Worm (Caenorhabditis elegans): ENCODE results near the gene C34H4.1.

The C34H4.1 gene

DNA sequence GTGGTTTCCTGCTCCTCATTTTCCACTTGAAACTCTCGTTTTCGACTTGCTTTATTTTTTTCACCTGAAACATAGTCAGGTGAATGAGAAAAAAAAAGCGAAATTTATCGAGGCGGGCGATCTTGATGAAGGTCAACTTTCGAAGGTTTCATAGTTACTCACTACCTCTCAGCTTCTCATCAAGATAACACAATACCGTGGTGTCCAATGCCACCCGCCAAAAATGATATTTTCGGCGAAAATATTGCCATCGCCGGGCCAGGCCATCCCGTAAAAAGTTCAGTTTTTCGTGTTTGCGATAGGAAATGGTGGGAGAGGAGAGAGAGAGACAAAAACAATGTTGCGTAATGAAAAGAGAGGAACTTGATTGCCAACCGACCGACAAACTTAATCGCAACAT lies 8.2 kb upstream of the C34H4.1 start:
- TF ChIP-seq lim-7 (GFP tag; IDR thresholded peaks at IDR 0.05): no peak

DNA sequence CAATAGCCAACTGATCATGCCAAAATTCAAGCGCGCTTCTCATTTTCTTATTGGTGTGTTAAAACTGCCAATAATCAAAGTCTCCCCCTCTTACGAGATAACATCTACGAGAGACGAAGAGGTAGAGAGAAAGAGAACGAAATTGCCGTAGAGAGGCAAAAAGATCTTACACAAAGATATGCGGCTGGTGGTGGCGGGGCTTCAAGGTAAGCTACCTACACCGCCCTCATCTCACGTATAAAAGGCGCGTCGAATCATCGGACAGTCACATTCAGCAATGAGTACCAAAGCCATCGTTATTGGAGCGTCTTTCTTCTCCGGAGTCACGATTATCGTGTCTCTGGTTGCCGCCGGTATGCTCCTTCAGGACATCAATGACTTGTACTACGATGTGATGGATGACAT lies 6.9 kb upstream of the C34H4.1 start, which contains the start of gene col-107:
Gene col-107, plus strand, starts transcription at position 265 of the 405 bp plus-strand sequence.
- TF ChIP-seq nhr-10 (tag; optimal IDR thresholded peaks at IDR 0.05) (no peak), F26F4.8 (GFP tag; conservative IDR thresholded peaks at IDR 0.05) (0 out of 2 replicates have a peak, but pooled peaks have one; percentile 9), arid-1 (GFP tag; conservative IDR thresholded peaks at IDR 0.05) (0 out of 2 replicates have a peak, but pooled peaks have one; percentile 11), skn-1 (tag; optimal IDR thresholded peaks at IDR 0.05) (no peak), php-3 (GFP tag; IDR thresholded peaks at IDR 0.05) (no peak), ama-1 (optimal IDR thresholded peaks at IDR 0.05) (peak; percentile 85), aha-1 (tag) (peak; percentile 70), mes-2 (tag; optimal IDR thresholded peaks at IDR 0.05; ENCODE audit: poor library complexity, severe bottlenecking) (peak; percentile 16), nhr-25 (tag; optimal IDR thresholded peaks at IDR 0.05; ENCODE audit: borderline replicate concordance, insufficient read depth) (peak; percentile 1), fkh-10 (GFP tag; optimal IDR thresholded peaks at IDR 0.05) (no peak), hmg-1.1 (GFP tag; IDR thresholded peaks at IDR 0.05) (no peak), ceh-62 (tag; optimal IDR thresholded peaks at IDR 0.05) (no peak), nhr-237 (tag; optimal IDR thresholded peaks at IDR 0.05) (no peak), aly-2 (tag; optimal IDR thresholded peaks at IDR 0.05) (no peak)

ce11 chrIV:1549095-1550093 lies 6.0 kb upstream of the C34H4.1 start:
- TF ChIP-seq nhr-111 (GFP tag; optimal IDR thresholded peaks at IDR 0.05): peak; percentile 9
- TF ChIP-seq ctbp-1 (GFP tag; IDR thresholded peaks at IDR 0.05): no peak
- TF ChIP-seq aha-1 (tag): peak; percentile 84
- no peak for TF ChIP-seq duxl-1 (tag; optimal IDR thresholded peaks at IDR 0.05; ENCODE audit: poor library complexity)
- TF ChIP-seq F26F4.8 (GFP tag; conservative IDR thresholded peaks at IDR 0.05): no peak
- TF ChIP-seq mxl-3 (GFP tag; optimal IDR thresholded peaks at IDR 0.05): peak; percentile 9
- TF ChIP-seq rbr-2 (tag; optimal IDR thresholded peaks at IDR 0.05): peak; percentile 41
- peak; percentile 83; the same call in 1 of the 2 replicates for TF ChIP-seq pha-4 (GFP tag; IDR thresholded peaks at IDR 0.05)
- TF ChIP-seq pha-4 (tag; optimal IDR thresholded peaks at IDR 0.05): no peak
- peak; percentile 5 for TF ChIP-seq mes-2 (tag; optimal IDR thresholded peaks at IDR 0.05; ENCODE audit: poor library complexity, severe bottlenecking)
- no peak for TF ChIP-seq nhr-11 (tag; optimal IDR thresholded peaks at IDR 0.05)
- TF ChIP-seq dmd-8 (GFP tag; IDR thresholded peaks at IDR 0.05): no peak
- TF ChIP-seq nhr-6 (tag; optimal IDR thresholded peaks at IDR 0.05): no peak
- TF ChIP-seq ama-1 (optimal IDR thresholded peaks at IDR 0.05): peak; percentile 85
- peak; percentile 99 for TF ChIP-seq set-16 (GFP tag; IDR thresholded peaks at IDR 0.05)
- no peak for TF ChIP-seq lin-1 (GFP tag; IDR thresholded peaks at IDR 0.05)
- peak in 1 of 2 experiments; percentile 100; a peak in 2 of 4 replicates for TF ChIP-seq madf-5 (GFP tag; IDR thresholded peaks at IDR 0.05)
- TF ChIP-seq hlh-30 (tag; optimal IDR thresholded peaks at IDR 0.05; ENCODE audit: insufficient read depth): no peak
- TF ChIP-seq nhr-10 (tag; optimal IDR thresholded peaks at IDR 0.05): no peak
- TF ChIP-seq tra-1 (GFP tag; IDR thresholded peaks at IDR 0.05): 0 out of 2 replicates have a peak, but pooled peaks have one; percentile 17
- peak; percentile 50; the same call in 1 of the 2 replicates for TF ChIP-seq egl-43 (GFP tag; IDR thresholded peaks at IDR 0.05)

- no peak for TF ChIP-seq vab-7 (GFP tag; IDR thresholded peaks at IDR 0.05)
- no peak for TF ChIP-seq set-16 (GFP tag; IDR thresholded peaks at IDR 0.05)
- no peak for TF ChIP-seq zip-11 (GFP tag; IDR thresholded peaks at IDR 0.05)
- no peak for TF ChIP-seq dve-1 (tag; optimal IDR thresholded peaks at IDR 0.05; ENCODE audit: insufficient read depth)
- no peak for TF ChIP-seq nhr-77 (tag; optimal IDR thresholded peaks at IDR 0.05)
- TF ChIP-seq nhr-6 (tag; optimal IDR thresholded peaks at IDR 0.05): no peak
- TF ChIP-seq lin-13 (GFP tag; optimal IDR thresholded peaks at IDR 0.05): no peak
- TF ChIP-seq attf-4 (tag; optimal IDR thresholded peaks at IDR 0.05): no peak
- no peak for TF ChIP-seq nhr-10 (tag; optimal IDR thresholded peaks at IDR 0.05)
- TF ChIP-seq unc-62 (GFP tag; optimal IDR thresholded peaks at IDR 0.05 in 1 of 2): no peak
- no peak for TF ChIP-seq unc-62 (tag; optimal IDR thresholded peaks at IDR 0.05)
- TF ChIP-seq spr-3 (GFP tag; optimal IDR thresholded peaks at IDR 0.05): no peak
- no peak for TF ChIP-seq daf-12 (tag; optimal IDR thresholded peaks at IDR 0.05)
- TF ChIP-seq spr-1 (tag; optimal IDR thresholded peaks at IDR 0.05): no peak
- no peak for TF ChIP-seq skn-1 (tag; optimal IDR thresholded peaks at IDR 0.05)
These were observed 5.2 kb upstream of the C34H4.1 start, which contains the start of gene C34H4.5 for ce11 chrIV:1550131-1550530. TSS of gene C34H4.5 (minus strand) at chrIV:1550231.
